Worm (Caenorhabditis elegans) whole organism, dauer: ENCODE results near the gene F58E6.6.

Experiments used
- unc-62 ChIP-seq: sonication (generic microtip); optimal IDR thresholded peaks from 2 replicates; lab custom pipeline; 2017; ENCODE audit warnings: missing biosample characterization, missing genetic modification reagents, missing genetic modification characterization

Gene F58E6.6

DNA sequence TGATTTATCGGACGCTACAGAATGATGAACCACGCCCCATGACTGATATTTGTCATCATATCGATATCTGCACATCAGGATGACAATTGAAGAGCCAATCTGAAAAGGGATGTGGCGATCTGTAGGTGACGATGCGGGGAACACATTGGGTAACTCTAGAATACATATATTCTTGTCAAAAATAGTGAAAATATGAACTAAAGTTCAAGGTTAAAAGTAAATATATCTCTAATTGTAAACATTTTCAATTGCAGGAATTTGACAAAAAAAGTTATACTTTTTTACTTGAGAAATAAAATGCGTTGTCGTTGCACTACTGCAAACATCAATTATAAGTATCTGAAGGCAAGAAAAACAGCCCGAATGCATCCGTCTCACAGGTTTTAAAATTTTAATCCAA lies at the start of gene F58E6.6:
F58E6.6 (minus strand) TSS at position 101 of the 400 bp plus-strand sequence.
- no peak for TF ChIP-seq unc-62 (GFP tag; lab: Kevin White, UChicago)

ce11 chrV:9801965-9802364 lies 49.1 kb upstream of the F58E6.6 start, which contains the start of gene F46B6.10:
TSS of gene F46B6.10 (minus strand) at chrV:9802065.
- no peak for TF ChIP-seq unc-62 (GFP tag; lab: Kevin White, UChicago)

ce11 chrV:9799076-9799475 lies 46.3 kb upstream of the F58E6.6 start, which contains the start of gene F46B6.13:
TSS of gene F46B6.13 (minus strand) at chrV:9799176.
- TF ChIP-seq unc-62 (GFP tag; lab: Kevin White, UChicago) = no peak

- no peak for TF ChIP-seq unc-62 (GFP tag; lab: Kevin White, UChicago)
Measured at ce11 chrV:9798212-9798611, 45.4 kb upstream of the F58E6.6 start.

ce11 chrV:9796562-9796961 lies 43.7 kb upstream of the F58E6.6 start, which contains the start of gene F46B6.9:
TSS of gene F46B6.9 (plus strand) at chrV:9796862.
- TF ChIP-seq unc-62 (GFP tag; lab: Kevin White, UChicago) = no peak

DNA sequence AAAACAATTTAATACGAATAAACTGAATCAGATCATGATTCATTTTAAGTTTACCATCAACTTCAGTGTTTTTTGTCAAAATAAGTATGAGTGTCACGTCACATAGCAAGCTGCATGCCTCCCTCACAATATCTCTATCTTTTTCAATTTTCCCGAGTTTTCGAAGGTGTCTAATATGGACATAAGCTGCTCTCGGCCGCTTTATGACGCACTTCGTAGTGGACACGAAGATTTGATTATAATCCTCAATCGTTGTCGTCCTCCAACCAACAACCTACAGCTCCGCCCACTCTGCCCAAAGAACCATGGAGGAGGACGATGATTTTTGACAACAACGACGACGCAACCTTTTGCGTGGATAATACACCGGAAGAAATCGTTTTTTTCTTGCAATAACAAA lies 43.2 kb upstream of the F58E6.6 start:
- no peak for TF ChIP-seq unc-62 (GFP tag; lab: Kevin White, UChicago)

DNA sequence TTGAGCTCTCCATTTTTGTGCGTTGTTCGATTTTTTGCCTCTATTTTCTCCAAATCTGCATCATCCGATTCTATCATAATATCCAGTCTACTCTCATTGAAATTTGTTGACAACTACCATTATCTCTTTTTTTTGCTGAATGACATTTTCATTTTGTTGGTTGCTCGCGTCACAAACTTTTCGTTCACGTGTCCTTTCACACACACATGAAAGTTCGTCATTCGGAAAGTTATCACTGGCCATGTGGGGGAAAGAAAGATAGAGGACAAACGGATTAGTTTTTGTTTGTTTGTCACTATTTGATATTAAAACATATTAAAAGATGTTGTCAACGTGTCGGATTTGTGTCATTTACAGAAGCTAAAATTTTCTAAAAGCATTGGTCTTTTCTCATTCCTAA lies 42.2 kb upstream of the F58E6.6 start:
- no peak for TF ChIP-seq unc-62 (GFP tag; lab: Kevin White, UChicago)

DNA sequence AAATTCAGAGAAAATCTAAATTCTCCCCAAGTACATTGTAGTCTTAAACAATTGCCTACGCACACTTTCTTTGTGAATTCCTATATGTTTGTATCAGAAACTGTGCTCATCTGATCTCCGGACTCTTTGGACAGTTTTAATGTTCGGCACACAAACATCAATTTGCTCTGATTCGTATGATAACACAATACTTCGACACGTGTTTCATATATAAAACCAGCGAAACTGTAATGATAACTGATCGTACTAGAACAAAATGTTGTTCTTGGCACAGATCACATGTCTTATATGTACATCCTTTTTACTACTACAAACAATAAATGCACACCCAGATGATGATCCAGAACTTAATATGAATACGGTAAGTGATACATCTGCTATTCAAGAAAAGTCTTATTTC lies 38.5 kb upstream of the F58E6.6 start, which contains the start of gene lipl-2:
lipl-2 (plus strand) TSS at position 236 of the 400 bp plus-strand sequence.
- no peak for TF ChIP-seq unc-62 (GFP tag; lab: Kevin White, UChicago)

ce11 chrV:9789657-9790261 lies 36.9 kb upstream of the F58E6.6 start, which contains the start of gene ztf-7:
TSS of gene ztf-7 (minus strand) at chrV:9789707.
- TF ChIP-seq unc-62 (GFP tag; lab: Kevin White, UChicago) = no peak

DNA sequence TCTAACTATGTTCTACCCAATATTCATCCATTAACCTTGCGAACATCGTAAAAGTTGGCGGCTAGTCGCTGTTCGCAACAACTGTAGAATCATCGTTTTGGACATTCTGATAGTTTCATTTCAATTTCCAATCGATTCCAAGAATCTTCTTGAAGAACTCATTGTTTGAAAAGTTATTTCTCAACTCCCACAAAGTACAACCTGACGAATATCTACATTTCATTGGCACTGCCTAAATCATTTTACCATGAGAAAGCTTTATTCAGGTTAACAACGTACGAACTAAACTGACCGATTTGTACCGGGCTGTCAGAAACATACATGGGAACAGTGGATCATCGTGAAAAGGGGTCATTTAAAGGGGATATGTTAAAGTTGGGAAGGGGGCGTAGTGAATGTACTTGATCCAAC lies 33.9 kb upstream of the F58E6.6 start, which contains the start of gene F46B6.6:
F46B6.6 (minus strand) TSS at position 148 of the 411 bp plus-strand sequence.
- no peak for TF ChIP-seq unc-62 (GFP tag; lab: Kevin White, UChicago)

ce11 chrV:9784215-9784614 lies 31.4 kb upstream of the F58E6.6 start:
- TF ChIP-seq unc-62 (GFP tag; lab: Kevin White, UChicago) = no peak

ce11 chrV:9782969-9783368 lies 30.2 kb upstream of the F58E6.6 start, which contains the start of gene F46B6.5:
TSS of gene F46B6.5 (minus strand) at chrV:9783069.
- no peak for TF ChIP-seq unc-62 (GFP tag; lab: Kevin White, UChicago)

ce11 chrV:9782045-9782444 lies 29.2 kb upstream of the F58E6.6 start:
- TF ChIP-seq unc-62 (GFP tag; lab: Kevin White, UChicago) = no peak

- no peak for TF ChIP-seq unc-62 (GFP tag; lab: Kevin White, UChicago)
Measured at ce11 chrV:9779418-9779817, 26.6 kb upstream of the F58E6.6 start, which contains the start of gene F46B6.4. TSS of gene F46B6.4 (minus strand) at chrV:9779518.

ce11 chrV:9777645-9778044 lies 24.8 kb upstream of the F58E6.6 start, which contains the start of gene smg-4:
TSS of gene smg-4 (minus strand) at chrV:9777745.
- TF ChIP-seq unc-62 (GFP tag; lab: Kevin White, UChicago) = no peak

DNA sequence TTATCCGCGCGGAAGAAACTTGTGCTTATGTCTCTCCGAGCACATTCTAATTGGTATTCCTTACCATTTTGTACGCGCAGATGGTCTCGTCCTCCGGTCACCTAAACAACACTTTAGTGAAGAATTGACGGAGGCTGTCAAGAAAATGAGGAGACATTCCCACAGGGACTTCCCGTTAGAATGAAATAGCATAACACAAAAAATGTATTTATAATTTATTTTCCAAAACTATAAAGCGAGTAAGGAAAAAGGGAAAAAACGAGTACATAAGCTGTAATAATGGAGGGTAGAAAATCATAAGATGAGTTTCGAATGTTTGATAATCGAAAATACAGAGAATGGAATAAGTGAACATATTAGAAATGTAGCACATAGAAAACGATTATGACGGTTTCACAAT lies 22.9 kb upstream of the F58E6.6 start, which contains the start of gene F46B6.12:
F46B6.12 (minus strand) TSS at position 101 of the 400 bp plus-strand sequence.
- no peak for TF ChIP-seq unc-62 (GFP tag; lab: Kevin White, UChicago)

ce11 chrV:9771970-9772369 lies 19.2 kb upstream of the F58E6.6 start, which contains the start of gene F46B6.2:
TSS of gene F46B6.2 (plus strand) at chrV:9772285.
- TF ChIP-seq unc-62 (GFP tag; lab: Kevin White, UChicago) = no peak
